Worm (Caenorhabditis elegans): ENCODE results near the gene idpb-3.
A peak's percentile ranks its signal among the peaks of the same experiment; 100 is the strongest.

Gene idpb-3

ce11 chrII:5084225-5084624, 17.4 kb downstream of the idpb-3 start:
- TF ChIP-seq nhr-28 (tag; optimal IDR thresholded peaks at IDR 0.05), result peak; percentile 39
- TF ChIP-seq ztf-7 (tag; optimal IDR thresholded peaks at IDR 0.05), result no peak
- peak; percentile 25; the same call in 1 of the 2 replicates for TF ChIP-seq dmd-6 (GFP tag; IDR thresholded peaks at IDR 0.05)

- TF ChIP-seq ceh-62 (tag; optimal IDR thresholded peaks at IDR 0.05) (no peak), madf-5 (GFP tag; IDR thresholded peaks at IDR 0.05) (no peak), F26F4.8 (GFP tag; conservative IDR thresholded peaks at IDR 0.05) (no peak), mxl-2 (GFP tag; conservative IDR thresholded peaks at IDR 0.05) (no peak), unc-130 (GFP tag; optimal IDR thresholded peaks at IDR 0.05) (no peak), nhr-77 (tag; optimal IDR thresholded peaks at IDR 0.05) (no peak), T26A8.4 (GFP tag; IDR thresholded peaks at IDR 0.05) (no peak), ztf-7 (tag; optimal IDR thresholded peaks at IDR 0.05) (no peak), hlh-30 (tag; optimal IDR thresholded peaks at IDR 0.05; ENCODE audit: insufficient read depth) (no peak), zag-1 (tag; optimal IDR thresholded peaks at IDR 0.05) (no peak), nhr-237 (tag; optimal IDR thresholded peaks at IDR 0.05) (no peak), ctbp-1 (GFP tag; IDR thresholded peaks at IDR 0.05) (no peak)
Observed at ce11 chrII:5083341-5083740, 18.3 kb downstream of the idpb-3 start, which contains the start of gene C04G6.4. TSS of gene C04G6.4 (minus strand) at chrII:5083441.

- TF ChIP-seq Y75B8A.6 (GFP tag; IDR thresholded peaks at IDR 0.05), result no peak
- TF ChIP-seq nhr-28 (tag; optimal IDR thresholded peaks at IDR 0.05), result peak; percentile 42
- TF ChIP-seq nhr-102 (tag; optimal IDR thresholded peaks at IDR 0.05), result no peak
- no peak for TF ChIP-seq madf-9 (GFP tag; conservative IDR thresholded peaks at IDR 0.05)
- TF ChIP-seq lin-13 (GFP tag; optimal IDR thresholded peaks at IDR 0.05), result peak; percentile 34
- no peak for TF ChIP-seq set-16 (GFP tag; IDR thresholded peaks at IDR 0.05)
- no peak for TF ChIP-seq zfp-3 (GFP tag; conservative IDR thresholded peaks at IDR 0.05)
- TF ChIP-seq hlh-11 (tag; optimal IDR thresholded peaks at IDR 0.05), result peak; percentile 55
- TF ChIP-seq nhr-10 (tag; optimal IDR thresholded peaks at IDR 0.05), result no peak
- TF ChIP-seq daf-8 (GFP tag; IDR thresholded peaks at IDR 0.05), result no peak
- TF ChIP-seq php-3 (GFP tag; IDR thresholded peaks at IDR 0.05), result no peak
- TF ChIP-seq hlh-30 (tag; optimal IDR thresholded peaks at IDR 0.05; ENCODE audit: insufficient read depth), result peak; percentile 84
- TF ChIP-seq nhr-237 (tag; optimal IDR thresholded peaks at IDR 0.05), result no peak
- no peak for TF ChIP-seq R02D3.7 (tag; optimal IDR thresholded peaks at IDR 0.05)
- no peak for TF ChIP-seq D1046.2 (GFP tag; IDR thresholded peaks at IDR 0.05)
- no peak for TF ChIP-seq zag-1 (tag; optimal IDR thresholded peaks at IDR 0.05)
- TF ChIP-seq ceh-32 (tag; optimal IDR thresholded peaks at IDR 0.05; ENCODE audit: poor library complexity), result no peak
- TF ChIP-seq snpc-1.2 (GFP tag; IDR thresholded peaks at IDR 0.05), result no peak
- TF ChIP-seq nhr-76 (tag; optimal IDR thresholded peaks at IDR 0.05), result no peak
- no peak for TF ChIP-seq sdz-12 (GFP tag; optimal IDR thresholded peaks at IDR 0.05)
- TF ChIP-seq snpc-4 (tag; optimal IDR thresholded peaks at IDR 0.05), result no peak
- TF ChIP-seq nhr-41 (GFP tag; IDR thresholded peaks at IDR 0.05), result peak; percentile 27; the same call in 1 of the 2 replicates
- TF ChIP-seq F49E8.2 (tag; optimal IDR thresholded peaks at IDR 0.05; ENCODE audit: borderline replicate concordance), result no peak
- no peak for TF ChIP-seq ceh-20 (GFP tag; IDR thresholded peaks at IDR 0.05)
- TF ChIP-seq dmd-8 (GFP tag; IDR thresholded peaks at IDR 0.05), result no peak
- no peak for TF ChIP-seq Y5F2A.4 (GFP tag; optimal IDR thresholded peaks at IDR 0.05)
- TF ChIP-seq madf-5 (GFP tag; IDR thresholded peaks at IDR 0.05), result no peak
- peak; percentile 27 for TF ChIP-seq aha-1 (tag)
- TF ChIP-seq ztf-7 (tag; optimal IDR thresholded peaks at IDR 0.05), result no peak
- TF ChIP-seq ZK546.5 (tag; optimal IDR thresholded peaks at IDR 0.05), result no peak
- no peak for TF ChIP-seq spr-3 (GFP tag; optimal IDR thresholded peaks at IDR 0.05)
- TF ChIP-seq zip-11 (GFP tag; IDR thresholded peaks at IDR 0.05), result no peak
- peak in 1 of 2 experiments; percentile 92 for TF ChIP-seq unc-62 (GFP tag; optimal IDR thresholded peaks at IDR 0.05 in 1 of 2)
- TF ChIP-seq unc-62 (tag; optimal IDR thresholded peaks at IDR 0.05), result no peak
- no peak for TF ChIP-seq nhr-42 (GFP tag; IDR thresholded peaks at IDR 0.05)
- no peak for TF ChIP-seq mdt-29 (GFP tag; IDR thresholded peaks at IDR 0.05)
- TF ChIP-seq vab-7 (GFP tag; IDR thresholded peaks at IDR 0.05), result no peak
- no peak for TF ChIP-seq ZK337.2 (GFP tag; IDR thresholded peaks at IDR 0.05)
Observed at ce11 chrII:5081124-5081913, 20.3 kb downstream of the idpb-3 start, which contains the start of gene dsh-2. TSS of gene dsh-2 (minus strand) at chrII:5081174.

Measured in whole organism, L4 larva.